Fruit fly (Drosophila melanogaster) whole organism, wandering third instar larva: ENCODE results near the gene Pdi.

Source experiments
- Dfd ChIP-seq: fragments of >200 bp; optimal IDR thresholded peaks from 2 replicates; lab custom pipeline; 2017; ENCODE audit warnings: missing biosample characterization, missing genetic modification characterization
- GATAd ChIP-seq: sonication (Bioruptor generic); optimal IDR thresholded peaks from 2 replicates; lab custom pipeline; 2016; ENCODE audit warnings: missing biosample characterization, missing genetic modification characterization
- Hnf4 ChIP-seq: fragments of 200-800 bp; sonication (Bioruptor generic); optimal IDR thresholded peaks from 2 replicates; lab custom pipeline; 2016; ENCODE audit warnings: missing biosample characterization, mild to moderate bottlenecking, missing genetic modification characterization
- dmrt93B ChIP-seq: fragments of 200-800 bp; sonication (Bioruptor generic); optimal IDR thresholded peaks from 2 replicates; lab custom pipeline; 2018; ENCODE audit warnings: missing biosample characterization, mild to moderate bottlenecking, missing genetic modification characterization
- foxo ChIP-seq, 2 experiments: fragments of 200-800 bp; sonication (Bioruptor generic); optimal IDR thresholded peaks; 2 replicates in 1 of 2; 3 replicates in 1 of 2; lab custom pipeline; 2016 to 2017; ENCODE audit warnings: missing biosample characterization in 2 of 2, missing genetic modification characterization in 2 of 2
- fru ChIP-seq: fragments of 200-800 bp; sonication (Bioruptor generic); optimal IDR thresholded peaks from 3 replicates; lab custom pipeline; 2016; ENCODE audit warnings: missing biosample characterization, mild to moderate bottlenecking, missing genetic modification characterization
- sv ChIP-seq: fragments of 200-800 bp; sonication (Bioruptor generic); optimal IDR thresholded peaks from 3 replicates; lab custom pipeline; 2016; ENCODE audit warnings: missing biosample characterization, missing genetic modification characterization
- tai ChIP-seq: sonication (Bioruptor generic); optimal IDR thresholded peaks from 2 replicates; lab custom pipeline; 2016; ENCODE audit warnings: missing biosample characterization, missing genetic modification characterization

- TF ChIP-seq fru (GFP tag; lab: Kevin White, UChicago): peak; percentile 62
- peak; percentile 3 for TF ChIP-seq tai (GFP tag; lab: Kevin White, UChicago)
- TF ChIP-seq sv (GFP tag; lab: Kevin White, UChicago): no peak
- TF ChIP-seq Dfd (GFP tag; lab: Kevin White, UChicago): no peak
- peak in 1 of 2 experiments; percentile 69 for TF ChIP-seq foxo (GFP tag; optimal IDR thresholded peaks at IDR 0.05; lab: Kevin White, UChicago)
- TF ChIP-seq Hnf4 (GFP tag; lab: Kevin White, UChicago): peak; percentile 27
- TF ChIP-seq dmrt93B (GFP tag; lab: Kevin White, UChicago): peak; percentile 43
- TF ChIP-seq GATAd (GFP tag; lab: Kevin White, UChicago): no peak
Measured at dm6 chr3L:15188735-15189134, 46.1 kb upstream of the Pdi start.
